Worm (Caenorhabditis elegans): ENCODE data around the gene str-116.

str-116 gene

DNA sequence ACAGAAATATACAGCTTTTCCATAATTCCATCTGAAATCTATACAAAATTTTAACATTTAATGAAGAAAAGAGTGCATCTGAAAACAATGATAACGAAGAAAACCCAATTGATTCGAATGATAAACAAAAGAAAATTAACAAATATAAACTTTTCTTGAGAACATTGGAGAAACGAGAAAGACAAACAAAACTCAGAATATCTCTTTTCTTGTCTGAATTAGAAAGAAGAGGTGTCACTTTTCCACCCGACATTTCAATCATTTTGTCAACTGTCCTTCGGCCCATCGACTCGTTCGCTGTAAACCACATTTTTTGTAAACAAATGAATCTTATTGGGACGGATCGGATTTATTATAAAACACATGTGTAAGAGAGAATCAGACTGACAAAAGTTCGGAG lies 40.8 kb upstream of the str-116 start, which contains the start of gene bgal-1:
Gene bgal-1, minus strand, starts transcription at position 38 of the 400 bp plus-strand sequence.
- TF ChIP-seq mep-1 (tag; optimal IDR thresholded peaks at IDR 0.05) (peak; percentile 7), zag-1 (tag; optimal IDR thresholded peaks at IDR 0.05) (no peak), snu-23 (GFP tag; optimal IDR thresholded peaks at IDR 0.05) (peak; percentile 16), dsc-1 (tag; optimal IDR thresholded peaks at IDR 0.05) (peak; percentile 63), lin-14 (GFP tag; optimal IDR thresholded peaks at IDR 0.05) (peak; percentile 37), nhr-90 (tag; optimal IDR thresholded peaks at IDR 0.05; ENCODE audit: poor library complexity) (peak; percentile 15), elt-2 (tag; optimal IDR thresholded peaks at IDR 0.05) (no peak), elt-3 (tag; optimal IDR thresholded peaks at IDR 0.05) (no peak), lsy-2 (tag; optimal IDR thresholded peaks at IDR 0.05) (peak; percentile 7 to 9), ama-1 (optimal IDR thresholded peaks at IDR 0.05) (peak; percentile 65)

DNA sequence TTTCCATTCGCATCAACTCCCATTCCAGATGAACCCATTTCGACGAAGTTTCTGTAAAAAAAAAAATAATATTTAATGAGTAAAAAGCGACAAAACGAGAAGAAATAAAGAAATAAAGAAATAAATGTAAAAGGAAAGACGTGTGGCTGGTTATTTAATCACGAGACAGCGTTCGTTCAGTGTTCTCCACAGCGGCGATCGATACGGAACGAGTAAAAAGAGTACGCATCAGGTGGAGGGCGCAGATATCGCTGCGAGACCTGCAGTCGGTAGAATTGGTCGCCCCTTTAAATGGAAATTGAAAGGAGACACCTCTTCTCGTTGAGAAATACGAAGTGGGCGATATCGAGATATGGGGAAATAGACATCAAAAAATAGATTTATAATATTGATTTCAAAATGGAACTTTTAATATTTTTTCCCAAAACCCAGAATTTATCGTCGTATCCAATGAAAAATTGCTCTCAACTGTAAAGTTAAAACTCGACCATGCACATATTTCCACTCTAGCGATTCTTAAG lies 38.1 kb upstream of the str-116 start, which contains the start of gene pqn-70:
Gene pqn-70, minus strand, starts transcription at position 51 of the 521 bp plus-strand sequence.
- TF ChIP-seq swsn-7 (tag; optimal IDR thresholded peaks at IDR 0.05): peak; percentile 83
- TF ChIP-seq isw-1 (GFP tag; IDR thresholded peaks at IDR 0.05): peak; percentile 85
- TF ChIP-seq sptf-1 (tag; optimal IDR thresholded peaks at IDR 0.05): no peak
- peak; percentile 91 for TF ChIP-seq snu-23 (GFP tag; optimal IDR thresholded peaks at IDR 0.05)
- TF ChIP-seq lsy-2 (tag; optimal IDR thresholded peaks at IDR 0.05): peak; percentile 84 to 85
- peak; percentile 40; the same call in 1 of the 2 replicates for TF ChIP-seq ceh-88 (GFP tag; IDR thresholded peaks at IDR 0.05)
- TF ChIP-seq C04F5.9 (tag; optimal IDR thresholded peaks at IDR 0.05): peak; percentile 9
- no peak for TF ChIP-seq unc-30 (tag; optimal IDR thresholded peaks at IDR 0.05)
- TF ChIP-seq ceh-63 (GFP tag; optimal IDR thresholded peaks at IDR 0.05): no peak
- TF ChIP-seq dpl-1 (GFP tag; optimal IDR thresholded peaks at IDR 0.05): peak; percentile 41 to 75 (median 69)
- TF ChIP-seq nhr-12 (tag; optimal IDR thresholded peaks at IDR 0.05): no peak
- TF ChIP-seq skn-1 (tag; optimal IDR thresholded peaks at IDR 0.05): peak; percentile 70
- peak; percentile 66 for TF ChIP-seq dsc-1 (tag; optimal IDR thresholded peaks at IDR 0.05)
- peak; percentile 72 for TF ChIP-seq snpc-4 (tag; optimal IDR thresholded peaks at IDR 0.05)
- TF ChIP-seq ztf-11 (tag; optimal IDR thresholded peaks at IDR 0.05): peak in 1 of 2 experiments; percentile 75
- TF ChIP-seq nhr-85 (tag): peak; percentile 90
- no peak for TF ChIP-seq nhr-76 (tag; optimal IDR thresholded peaks at IDR 0.05)
- no peak for TF ChIP-seq pqm-1 (tag; optimal IDR thresholded peaks at IDR 0.05)
- TF ChIP-seq alr-1 (tag; optimal IDR thresholded peaks at IDR 0.05; ENCODE audit: borderline replicate concordance): no peak
- TF ChIP-seq unc-86 (tag; optimal IDR thresholded peaks at IDR 0.05): peak; percentile 80
- peak; percentile 28 for TF ChIP-seq fos-1 (tag; optimal IDR thresholded peaks at IDR 0.05)
- TF ChIP-seq grh-1 (GFP tag; IDR thresholded peaks at IDR 0.05): peak; percentile 69
- TF ChIP-seq Y116A8C.19 (tag; optimal IDR thresholded peaks at IDR 0.05; ENCODE audit: borderline replicate concordance): no peak
- peak; percentile 75 for TF ChIP-seq xbp-1 (tag; optimal IDR thresholded peaks at IDR 0.05)
- TF ChIP-seq nhr-19 (GFP tag; conservative IDR thresholded peaks at IDR 0.05): peak; percentile 83
- TF ChIP-seq elt-2 (tag; optimal IDR thresholded peaks at IDR 0.05): peak; percentile 56
- peak; percentile 60 for TF ChIP-seq sox-4 (tag; optimal IDR thresholded peaks at IDR 0.05)
- TF ChIP-seq nhr-77 (tag; optimal IDR thresholded peaks at IDR 0.05): peak; percentile 48
- no peak for TF ChIP-seq hlh-4 (tag; optimal IDR thresholded peaks at IDR 0.05)
- TF ChIP-seq egl-13 (tag; optimal IDR thresholded peaks at IDR 0.05): peak; percentile 39
- no peak for TF ChIP-seq unc-62 (GFP tag; optimal IDR thresholded peaks at IDR 0.05)
- TF ChIP-seq efl-1 (optimal IDR thresholded peaks at IDR 0.05): peak; percentile 81 to 89
- TF ChIP-seq efl-1 (GFP tag; optimal IDR thresholded peaks at IDR 0.05 in 1 of 2): peak; percentile 68 to 97
- TF ChIP-seq tbx-2 (tag; optimal IDR thresholded peaks at IDR 0.05): peak; percentile 86
- TF ChIP-seq lin-15B (tag; optimal IDR thresholded peaks at IDR 0.05): peak; percentile 53
- no peak for TF ChIP-seq egl-27 (tag; optimal IDR thresholded peaks at IDR 0.05)
- no peak for TF ChIP-seq ceh-8 (GFP tag; optimal IDR thresholded peaks at IDR 0.05)
- TF ChIP-seq C16A3.4 (tag; optimal IDR thresholded peaks at IDR 0.05): peak; percentile 80
- no peak for TF ChIP-seq sup-37 (GFP tag; optimal IDR thresholded peaks at IDR 0.05)
- peak; percentile 87 to 98 (median 90) for TF ChIP-seq ceh-82 (tag; optimal IDR thresholded peaks at IDR 0.05)
- TF ChIP-seq lin-39 (tag; optimal IDR thresholded peaks at IDR 0.05): peak; percentile 23
- peak; percentile 65 for TF ChIP-seq irx-1 (tag; optimal IDR thresholded peaks at IDR 0.05)
- peak; percentile 45 for TF ChIP-seq hpl-2 (GFP tag; optimal IDR thresholded peaks at IDR 0.05)
- peak; percentile 90 for TF ChIP-seq nhr-20 (tag; optimal IDR thresholded peaks at IDR 0.05)
- TF ChIP-seq nhr-84 (tag; optimal IDR thresholded peaks at IDR 0.05): no peak
